Fruit fly (Drosophila melanogaster): Measurements from ENCODE around the gene CG8289.

- no peak for TF ChIP-seq psq (optimal IDR thresholded peaks at IDR 0.05)
- no peak for TF ChIP-seq Myc (optimal IDR thresholded peaks at IDR 0.05)
- no peak for TF ChIP-seq ttk (optimal IDR thresholded peaks at IDR 0.05)
These were observed 15.6 kb upstream of the CG8289 start for dm6 chrX:17651216-17651997.

Measured in Kc167 (cell line).